Worm (Caenorhabditis elegans): Measurements from ENCODE around the gene str-66.

Gene str-66

ce11 chrV:3128803-3129202 lies 24.8 kb upstream of the str-66 start, which contains the start of gene tat-6:
Gene tat-6, plus strand, starts transcription at chrV:3129103.
- TF ChIP-seq med-1 (GFP tag; optimal IDR thresholded peaks at IDR 0.05; ENCODE audit: insufficient read depth): no peak
- TF ChIP-seq klf-2 (GFP tag; conservative IDR thresholded peaks at IDR 0.05): no peak
- no peak for TF ChIP-seq cog-1 (tag; optimal IDR thresholded peaks at IDR 0.05)
- no peak for TF ChIP-seq T22C8.4 (GFP tag; IDR thresholded peaks at IDR 0.05)
- no peak for TF ChIP-seq tab-1 (GFP tag; IDR thresholded peaks at IDR 0.05)
- no peak for TF ChIP-seq flt-1 (GFP tag; IDR thresholded peaks at IDR 0.05)
- TF ChIP-seq ref-1 (GFP tag; conservative IDR thresholded peaks at IDR 0.05): no peak
- no peak for TF ChIP-seq ztf-23 (GFP tag; IDR thresholded peaks at IDR 0.05)
- TF ChIP-seq ztf-29 (GFP tag; IDR thresholded peaks at IDR 0.05): no peak

- TF ChIP-seq tab-1 (GFP tag; IDR thresholded peaks at IDR 0.05): no peak
- TF ChIP-seq flt-1 (GFP tag; IDR thresholded peaks at IDR 0.05): no peak
- no peak for TF ChIP-seq T22C8.4 (GFP tag; IDR thresholded peaks at IDR 0.05)
- TF ChIP-seq cog-1 (tag; optimal IDR thresholded peaks at IDR 0.05): no peak
- TF ChIP-seq ref-1 (GFP tag; conservative IDR thresholded peaks at IDR 0.05): no peak
- TF ChIP-seq ztf-29 (GFP tag; IDR thresholded peaks at IDR 0.05): no peak
Measured at ce11 chrV:3127670-3128069, 23.6 kb upstream of the str-66 start, which contains the start of gene Y73C8C.10. Gene Y73C8C.10, minus strand, starts transcription at chrV:3127770.

- no peak for TF ChIP-seq klf-2 (GFP tag; conservative IDR thresholded peaks at IDR 0.05)
- TF ChIP-seq tab-1 (GFP tag; IDR thresholded peaks at IDR 0.05): no peak
- no peak for TF ChIP-seq ztf-23 (GFP tag; IDR thresholded peaks at IDR 0.05)
Measured at ce11 chrV:3124912-3125311, 20.9 kb upstream of the str-66 start, which contains the start of gene Y73C8C.12. Gene Y73C8C.12, plus strand, starts transcription at chrV:3125212.

ce11 chrV:3122403-3122802 lies 18.4 kb upstream of the str-66 start:
- TF ChIP-seq klf-2 (GFP tag; conservative IDR thresholded peaks at IDR 0.05) (no peak), med-1 (GFP tag; optimal IDR thresholded peaks at IDR 0.05; ENCODE audit: insufficient read depth) (no peak), ztf-29 (GFP tag; IDR thresholded peaks at IDR 0.05) (no peak), cog-1 (tag; optimal IDR thresholded peaks at IDR 0.05) (no peak), T22C8.4 (GFP tag; IDR thresholded peaks at IDR 0.05) (no peak)

- TF ChIP-seq klf-2 (GFP tag; conservative IDR thresholded peaks at IDR 0.05): no peak
- TF ChIP-seq ref-1 (GFP tag; conservative IDR thresholded peaks at IDR 0.05): no peak
- no peak for TF ChIP-seq cog-1 (tag; optimal IDR thresholded peaks at IDR 0.05)
- TF ChIP-seq flt-1 (GFP tag; IDR thresholded peaks at IDR 0.05): no peak
- TF ChIP-seq tab-1 (GFP tag; IDR thresholded peaks at IDR 0.05): no peak
- no peak for TF ChIP-seq T22C8.4 (GFP tag; IDR thresholded peaks at IDR 0.05)
- TF ChIP-seq ztf-29 (GFP tag; IDR thresholded peaks at IDR 0.05): no peak
- no peak for TF ChIP-seq med-1 (GFP tag; optimal IDR thresholded peaks at IDR 0.05; ENCODE audit: insufficient read depth)
- TF ChIP-seq ztf-23 (GFP tag; IDR thresholded peaks at IDR 0.05): no peak
Measured at ce11 chrV:3121743-3122142, 17.7 kb upstream of the str-66 start, which contains the start of gene srt-56. Gene srt-56, minus strand, starts transcription at chrV:3121843.

ce11 chrV:3119185-3119584 lies 15.2 kb upstream of the str-66 start:
- TF ChIP-seq ref-1 (GFP tag; conservative IDR thresholded peaks at IDR 0.05) (no peak), cog-1 (tag; optimal IDR thresholded peaks at IDR 0.05) (no peak), flt-1 (GFP tag; IDR thresholded peaks at IDR 0.05) (no peak), ztf-29 (GFP tag; IDR thresholded peaks at IDR 0.05) (no peak), tab-1 (GFP tag; IDR thresholded peaks at IDR 0.05) (no peak), klf-2 (GFP tag; conservative IDR thresholded peaks at IDR 0.05) (no peak), T22C8.4 (GFP tag; IDR thresholded peaks at IDR 0.05) (no peak), med-1 (GFP tag; optimal IDR thresholded peaks at IDR 0.05; ENCODE audit: insufficient read depth) (no peak), ztf-23 (GFP tag; IDR thresholded peaks at IDR 0.05) (no peak)

- TF ChIP-seq ztf-23 (GFP tag; IDR thresholded peaks at IDR 0.05): no peak
- TF ChIP-seq med-1 (GFP tag; optimal IDR thresholded peaks at IDR 0.05; ENCODE audit: insufficient read depth): no peak
- TF ChIP-seq tab-1 (GFP tag; IDR thresholded peaks at IDR 0.05): no peak
- no peak for TF ChIP-seq T22C8.4 (GFP tag; IDR thresholded peaks at IDR 0.05)
- no peak for TF ChIP-seq cog-1 (tag; optimal IDR thresholded peaks at IDR 0.05)
- TF ChIP-seq flt-1 (GFP tag; IDR thresholded peaks at IDR 0.05): no peak
- no peak for TF ChIP-seq ref-1 (GFP tag; conservative IDR thresholded peaks at IDR 0.05)
- TF ChIP-seq ztf-29 (GFP tag; IDR thresholded peaks at IDR 0.05): no peak
- no peak for TF ChIP-seq klf-2 (GFP tag; conservative IDR thresholded peaks at IDR 0.05)
Measured at ce11 chrV:3118167-3118566, 14.1 kb upstream of the str-66 start, which contains the start of gene clec-210. Gene clec-210, plus strand, starts transcription at chrV:3118377.

- TF ChIP-seq klf-2 (GFP tag; conservative IDR thresholded peaks at IDR 0.05): no peak
- TF ChIP-seq ztf-23 (GFP tag; IDR thresholded peaks at IDR 0.05): no peak
- no peak for TF ChIP-seq tab-1 (GFP tag; IDR thresholded peaks at IDR 0.05)
- TF ChIP-seq med-1 (GFP tag; optimal IDR thresholded peaks at IDR 0.05; ENCODE audit: insufficient read depth): no peak
- TF ChIP-seq ref-1 (GFP tag; conservative IDR thresholded peaks at IDR 0.05): no peak
- TF ChIP-seq T22C8.4 (GFP tag; IDR thresholded peaks at IDR 0.05): no peak
- TF ChIP-seq flt-1 (GFP tag; IDR thresholded peaks at IDR 0.05): no peak
- no peak for TF ChIP-seq cog-1 (tag; optimal IDR thresholded peaks at IDR 0.05)
- TF ChIP-seq ztf-29 (GFP tag; IDR thresholded peaks at IDR 0.05): no peak
Measured at ce11 chrV:3114973-3115372, 10.9 kb upstream of the str-66 start, which contains the start of gene Y73C8C.3. Gene Y73C8C.3, plus strand, starts transcription at chrV:3115273.

- TF ChIP-seq ref-1 (GFP tag; conservative IDR thresholded peaks at IDR 0.05): no peak
- TF ChIP-seq T22C8.4 (GFP tag; IDR thresholded peaks at IDR 0.05): no peak
- TF ChIP-seq klf-2 (GFP tag; conservative IDR thresholded peaks at IDR 0.05): no peak
- TF ChIP-seq tab-1 (GFP tag; IDR thresholded peaks at IDR 0.05): no peak
- no peak for TF ChIP-seq ztf-23 (GFP tag; IDR thresholded peaks at IDR 0.05)
- no peak for TF ChIP-seq ztf-29 (GFP tag; IDR thresholded peaks at IDR 0.05)
- TF ChIP-seq med-1 (GFP tag; optimal IDR thresholded peaks at IDR 0.05; ENCODE audit: insufficient read depth): no peak
- no peak for TF ChIP-seq cog-1 (tag; optimal IDR thresholded peaks at IDR 0.05)
Measured at ce11 chrV:3113751-3114150, 9.7 kb upstream of the str-66 start, which contains the start of gene Y73C8C.8. Gene Y73C8C.8, minus strand, starts transcription at chrV:3113851.

ce11 chrV:3112198-3112597 lies 8.2 kb upstream of the str-66 start:
- TF ChIP-seq tab-1 (GFP tag; IDR thresholded peaks at IDR 0.05) (no peak), ztf-23 (GFP tag; IDR thresholded peaks at IDR 0.05) (no peak), T22C8.4 (GFP tag; IDR thresholded peaks at IDR 0.05) (no peak), klf-2 (GFP tag; conservative IDR thresholded peaks at IDR 0.05) (no peak), flt-1 (GFP tag; IDR thresholded peaks at IDR 0.05) (no peak), ref-1 (GFP tag; conservative IDR thresholded peaks at IDR 0.05) (no peak), med-1 (GFP tag; optimal IDR thresholded peaks at IDR 0.05; ENCODE audit: insufficient read depth) (no peak), ztf-29 (GFP tag; IDR thresholded peaks at IDR 0.05) (no peak), cog-1 (tag; optimal IDR thresholded peaks at IDR 0.05) (no peak)

All from whole organism, midembryonic.